Worm (Caenorhabditis elegans) whole organism, mixed stage, embryonic: ENCODE measurements around the gene F37C4.6.

ENCODE experiments used
- blmp-1 ChIP-seq: fragments of 150-350 bp; optimal IDR thresholded peaks from 2 replicates; lab custom pipeline; 2014; ENCODE audit warnings: missing biosample characterization, missing genetic modification characterization
- elt-1 ChIP-seq: sonication (generic microtip); optimal IDR thresholded peaks from 2 replicates; lab custom pipeline; 2017; ENCODE audit warnings: missing genetic modification characterization, mild to moderate bottlenecking, missing compliant biosample characterization, antibody characterized with exemption, moderate library complexity, borderline replicate concordance; ENCODE audit not compliant: insufficient read depth
- elt-3 ChIP-seq: fragments of 150-350 bp; optimal IDR thresholded peaks from 2 replicates; lab custom pipeline; 2014; ENCODE audit warnings: missing biosample characterization, missing genetic modification characterization
- lin-13 ChIP-seq: fragments of 150-350 bp; optimal IDR thresholded peaks from 2 replicates; lab custom pipeline; 2014; ENCODE audit warnings: missing biosample characterization, missing genetic modification characterization
- lsy-2 ChIP-seq: fragments of 150-350 bp; optimal IDR thresholded peaks from 2 replicates; lab custom pipeline; 2014; ENCODE audit warnings: missing biosample characterization, missing genetic modification characterization
- mab-5 ChIP-seq: fragments of 150-350 bp; optimal IDR thresholded peaks from 2 replicates; lab custom pipeline; 2014; ENCODE audit warnings: missing biosample characterization, missing genetic modification characterization
- nhr-12 ChIP-seq: fragments of 150-350 bp; optimal IDR thresholded peaks from 2 replicates; lab custom pipeline; 2014; ENCODE audit warnings: missing biosample characterization, missing genetic modification characterization
- nhr-237 ChIP-seq: fragments of 150-350 bp; optimal IDR thresholded peaks from 2 replicates; lab custom pipeline; 2014; ENCODE audit warnings: missing biosample characterization, missing genetic modification characterization
- sem-2 ChIP-seq: fragments of 200-800 bp; sonication (Bioruptor generic); optimal IDR thresholded peaks from 2 replicates; lab custom pipeline; 2018; ENCODE audit warnings: mild to moderate bottlenecking, missing genetic modification characterization, missing compliant biosample characterization
- snpc-4 ChIP-seq: fragments of 150-350 bp; optimal IDR thresholded peaks from 2 replicates; lab custom pipeline; 2014; ENCODE audit warnings: missing biosample characterization, missing genetic modification characterization
- unc-39 ChIP-seq: fragments of 150-350 bp; optimal IDR thresholded peaks from 2 replicates; lab custom pipeline; 2014; ENCODE audit warnings: missing biosample characterization, missing genetic modification characterization
- unc-62 ChIP-seq: fragments of 150-350 bp; optimal IDR thresholded peaks from 2 replicates; lab custom pipeline; 2014; ENCODE audit warnings: missing biosample characterization, missing genetic modification reagents, missing genetic modification characterization
- ztf-11 ChIP-seq: fragments of 150-350 bp; optimal IDR thresholded peaks from 2 replicates; lab custom pipeline; 2014; ENCODE audit warnings: missing biosample characterization, missing genetic modification characterization

- TF ChIP-seq blmp-1 (tag; lab: Kevin White, UChicago): no peak
- no peak for TF ChIP-seq unc-62 (GFP tag; lab: Kevin White, UChicago)
- TF ChIP-seq nhr-12 (tag; lab: Kevin White, UChicago): no peak
- TF ChIP-seq elt-1 (tag; lab: Kevin White, UChicago): no peak
- no peak for TF ChIP-seq nhr-237
- no peak for TF ChIP-seq snpc-4 (tag; lab: Kevin White, UChicago)
- TF ChIP-seq unc-39 (tag; lab: Kevin White, UChicago): no peak
- TF ChIP-seq elt-3 (tag; lab: Kevin White, UChicago): no peak
- no peak for TF ChIP-seq mab-5 (tag; lab: Kevin White, UChicago)
- TF ChIP-seq ztf-11 (tag; lab: Kevin White, UChicago): no peak
- no peak for TF ChIP-seq lsy-2 (tag; lab: Kevin White, UChicago)
- TF ChIP-seq sem-2 (GFP tag; lab: Kevin White, UChicago): no peak
- TF ChIP-seq lin-13 (tag; lab: Kevin White, UChicago): no peak
Measured at ce11 chrIV:3919506-3919905, 41.4 kb upstream of the F37C4.6 start, which contains the start of gene srz-19.
